Fruit fly (Drosophila melanogaster): ENCODE results near the gene Ugt37D1.

The Ugt37D1 gene

DNA sequence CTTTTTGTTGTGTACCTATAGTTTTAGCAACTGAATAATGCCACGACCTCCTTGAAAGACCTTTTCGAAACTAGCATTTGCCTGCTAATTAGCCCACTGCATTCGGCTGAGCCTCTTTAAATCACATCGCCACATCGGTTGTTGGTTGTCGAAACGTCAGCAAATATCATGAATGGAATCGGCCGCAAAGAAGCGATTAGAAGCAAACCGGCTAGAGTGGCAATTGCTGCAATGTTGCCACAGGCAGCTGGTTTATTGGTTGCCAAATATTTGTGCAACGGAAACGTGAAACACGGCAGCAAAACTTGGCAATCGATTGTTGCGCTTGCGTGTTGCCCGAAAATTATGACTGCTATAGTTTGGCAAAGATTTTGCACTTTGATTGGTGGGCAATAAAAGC, 46.4 kb downstream of the Ugt37D1 start:
- TF ChIP-seq kay (GFP tag; ENCODE audit: borderline replicate concordance), result no peak
- no peak for TF ChIP-seq Hr96 (GFP tag; optimal IDR thresholded peaks at IDR 0.05)
- TF ChIP-seq Crg-1 (GFP tag; optimal IDR thresholded peaks at IDR 0.05), result no peak
- no peak for TF ChIP-seq CG7101 (tag; optimal IDR thresholded peaks at IDR 0.05)
- TF ChIP-seq CG11617 (GFP tag; optimal IDR thresholded peaks at IDR 0.05), result no peak
- no peak for TF ChIP-seq toe (GFP tag; optimal IDR thresholded peaks at IDR 0.05)
- TF ChIP-seq ovo (GFP tag; optimal IDR thresholded peaks at IDR 0.05), result no peak
- TF ChIP-seq CG1620 (GFP tag; optimal IDR thresholded peaks at IDR 0.05), result no peak
- no peak for TF ChIP-seq cic (GFP tag; optimal IDR thresholded peaks at IDR 0.05)
- no peak for TF ChIP-seq pad (GFP tag; optimal IDR thresholded peaks at IDR 0.05)
- TF ChIP-seq cnc (optimal IDR thresholded peaks at IDR 0.05), result no peak
- TF ChIP-seq CG14711 (tag; optimal IDR thresholded peaks at IDR 0.05), result no peak
- TF ChIP-seq CG7045 (GFP tag; optimal IDR thresholded peaks at IDR 0.05), result no peak
- TF ChIP-seq tj (GFP tag; optimal IDR thresholded peaks at IDR 0.05), result no peak
- no peak for TF ChIP-seq Clk (GFP tag; optimal IDR thresholded peaks at IDR 0.05)
- TF ChIP-seq bab1 (GFP tag; optimal IDR thresholded peaks at IDR 0.05), result no peak
- TF ChIP-seq Mnt (GFP tag; optimal IDR thresholded peaks at IDR 0.05), result no peak

DNA sequence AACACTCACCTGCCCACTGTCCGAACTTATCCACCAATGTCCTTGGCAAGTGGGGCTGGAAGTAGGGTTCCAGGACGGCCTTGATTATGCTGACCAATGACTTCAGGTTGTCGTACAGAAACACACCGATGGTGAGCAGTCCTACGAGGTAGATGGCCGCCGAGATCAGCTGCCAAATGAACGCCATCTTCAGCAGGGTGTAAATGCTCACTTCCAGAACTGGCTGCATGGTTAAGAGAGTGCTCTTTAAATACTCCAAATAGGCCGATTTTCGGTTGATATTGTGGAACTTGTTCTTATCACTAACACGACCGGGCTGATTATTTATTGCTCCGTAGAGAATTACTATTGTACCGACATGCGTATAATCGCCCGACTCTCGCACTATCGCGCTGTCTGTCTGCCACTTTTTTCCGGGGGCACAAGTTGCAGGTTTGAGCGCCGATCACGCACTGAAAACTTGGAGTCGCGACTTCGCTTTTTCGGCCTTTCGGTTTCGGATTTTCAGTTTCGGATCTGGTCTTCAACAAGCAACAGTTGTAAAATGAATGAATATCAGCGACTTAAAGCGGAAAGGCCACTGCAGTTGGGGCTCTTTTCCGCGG, 48.0 kb downstream of the Ugt37D1 start:
- no peak for TF ChIP-seq CG14711 (tag; optimal IDR thresholded peaks at IDR 0.05)
- TF ChIP-seq CG11617 (GFP tag; optimal IDR thresholded peaks at IDR 0.05), result no peak
- no peak for TF ChIP-seq pad (GFP tag; optimal IDR thresholded peaks at IDR 0.05)
- no peak for TF ChIP-seq tj (GFP tag; optimal IDR thresholded peaks at IDR 0.05)
- no peak for TF ChIP-seq CG1620 (GFP tag; optimal IDR thresholded peaks at IDR 0.05)
- no peak for TF ChIP-seq ovo (GFP tag; optimal IDR thresholded peaks at IDR 0.05)
- TF ChIP-seq Hr96 (GFP tag; optimal IDR thresholded peaks at IDR 0.05), result no peak
- TF ChIP-seq bab1 (GFP tag; optimal IDR thresholded peaks at IDR 0.05), result no peak
- TF ChIP-seq CG7045 (GFP tag; optimal IDR thresholded peaks at IDR 0.05), result no peak
- no peak for TF ChIP-seq cnc (optimal IDR thresholded peaks at IDR 0.05)
- no peak for TF ChIP-seq toe (GFP tag; optimal IDR thresholded peaks at IDR 0.05)
- TF ChIP-seq Clk (GFP tag; optimal IDR thresholded peaks at IDR 0.05), result no peak
- no peak for TF ChIP-seq kay (GFP tag; ENCODE audit: borderline replicate concordance)
- no peak for TF ChIP-seq Crg-1 (GFP tag; optimal IDR thresholded peaks at IDR 0.05)

DNA sequence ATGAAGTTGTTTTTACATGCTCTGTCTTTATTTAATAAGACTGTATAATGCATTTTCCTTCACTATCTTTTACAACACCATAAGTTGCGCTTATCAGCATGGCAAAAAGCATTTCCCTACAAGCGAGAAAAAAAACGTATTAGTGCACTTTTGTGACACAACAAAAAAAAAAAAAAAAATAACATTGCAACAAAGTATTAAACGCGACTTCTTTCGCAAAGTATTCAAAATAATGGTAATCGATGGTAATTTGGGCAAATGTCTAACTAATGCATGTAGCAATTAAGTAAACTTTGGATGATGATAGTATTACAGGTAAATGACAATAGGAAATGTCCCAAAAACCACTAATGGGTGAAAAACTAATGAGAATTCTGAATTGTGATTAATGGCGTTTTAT, 49.1 kb downstream of the Ugt37D1 start:
- TF ChIP-seq kay (GFP tag; ENCODE audit: borderline replicate concordance) (peak; percentile 87), toe (GFP tag; optimal IDR thresholded peaks at IDR 0.05) (no peak)

DNA sequence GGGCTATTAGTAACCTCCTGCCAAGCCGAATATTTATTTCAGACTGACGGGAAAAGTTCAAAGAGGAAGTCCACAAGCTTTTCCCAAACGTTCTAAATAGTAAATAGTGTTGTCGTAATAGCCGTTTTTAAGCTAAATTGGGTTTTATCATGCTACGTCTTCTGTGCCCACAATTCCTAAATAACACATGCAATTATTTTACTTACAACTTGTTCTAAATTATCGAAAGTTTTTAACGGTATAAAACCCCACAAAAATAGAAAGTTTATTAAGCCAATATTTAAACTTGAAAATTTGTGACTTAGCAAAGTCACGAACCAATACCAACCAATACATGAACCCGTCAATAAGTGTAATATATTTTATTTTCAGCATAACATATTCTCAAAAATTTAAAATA, 49.8 kb downstream of the Ugt37D1 start, which contains the start of gene CG13284:
Gene CG13284, minus strand, starts transcription at position 47 of the 400 bp plus-strand sequence.
- TF ChIP-seq CG1620 (GFP tag; optimal IDR thresholded peaks at IDR 0.05), result no peak
- TF ChIP-seq CG11617 (GFP tag; optimal IDR thresholded peaks at IDR 0.05), result no peak
- TF ChIP-seq CG12768 (GFP tag; optimal IDR thresholded peaks at IDR 0.05), result peak; percentile 15

DNA sequence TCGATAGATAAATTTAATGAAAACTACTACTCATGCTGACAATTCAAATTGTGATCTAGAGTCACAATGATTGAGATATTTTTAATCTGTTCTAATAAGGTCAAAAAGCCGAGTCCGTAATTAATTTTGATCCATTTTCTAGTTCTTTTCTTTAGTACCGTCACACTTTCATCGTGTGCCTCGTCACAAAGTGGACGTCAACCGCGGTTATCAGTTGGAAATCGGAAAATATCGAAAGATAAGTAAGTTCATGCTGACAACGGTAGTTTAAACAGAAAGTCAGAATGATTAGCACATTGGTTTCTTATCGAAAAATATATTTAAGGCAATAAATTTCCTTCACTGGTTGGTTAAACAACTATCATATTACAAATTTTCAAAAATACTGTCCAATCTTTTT, 51.6 kb downstream of the Ugt37D1 start:
- TF ChIP-seq CG33017 (tag; optimal IDR thresholded peaks at IDR 0.05), result no peak
- no peak for TF ChIP-seq CG5204 (GFP tag; optimal IDR thresholded peaks at IDR 0.05)
- no peak for TF ChIP-seq Crg-1 (GFP tag; optimal IDR thresholded peaks at IDR 0.05)
- TF ChIP-seq kay (GFP tag; ENCODE audit: borderline replicate concordance), result no peak
- peak in 1 of 2 experiments; percentile 81 for TF ChIP-seq cnc (optimal IDR thresholded peaks at IDR 0.05)

Measured in whole organism, adult.